Worm (Caenorhabditis elegans): Measurements from ENCODE around the gene ugt-64.
"Not testable (repeated sequence)": the region's sequence is repeated elsewhere in the genome, so short reads cannot be mapped to it uniquely, and the experiment has no call there.

Gene ugt-64

ce11 chrV:3506252-3506651, at the start of gene ugt-64:
ugt-64 (minus strand) TSS chrV:3506352.
- not testable (repeated sequence) for TF ChIP-seq him-1, W03F9.2, dao-5 (tag; optimal IDR thresholded peaks at IDR 0.05)

- TF ChIP-seq dao-5 (tag; optimal IDR thresholded peaks at IDR 0.05) (no peak), W03F9.2 (tag; optimal IDR thresholded peaks at IDR 0.05) (no peak), him-1 (tag; optimal IDR thresholded peaks at IDR 0.05) (no peak)
Observed at ce11 chrV:3554869-3555268, 48.7 kb upstream of the ugt-64 start, which contains the start of gene grl-29. grl-29 (minus strand) TSS chrV:3555236.

ce11 chrV:3552740-3553469, 46.8 kb upstream of the ugt-64 start, which contains the start of gene T24A6.20:
T24A6.20 (plus strand) TSS chrV:3553134.
- TF ChIP-seq him-1 (tag; optimal IDR thresholded peaks at IDR 0.05) (no peak), dao-5 (tag; optimal IDR thresholded peaks at IDR 0.05) (no peak), W03F9.2 (tag; optimal IDR thresholded peaks at IDR 0.05) (no peak)

ce11 chrV:3551765-3552164, 45.6 kb upstream of the ugt-64 start, which contains the start of gene grl-28:
grl-28 (minus strand) TSS chrV:3551865.
- TF ChIP-seq W03F9.2 (tag; optimal IDR thresholded peaks at IDR 0.05): no peak
- TF ChIP-seq him-1 (tag; optimal IDR thresholded peaks at IDR 0.05): no peak
- TF ChIP-seq dao-5 (tag; optimal IDR thresholded peaks at IDR 0.05): no peak

- TF ChIP-seq W03F9.2 (tag; optimal IDR thresholded peaks at IDR 0.05): no peak
- TF ChIP-seq dao-5 (tag; optimal IDR thresholded peaks at IDR 0.05): no peak
- no peak for TF ChIP-seq him-1 (tag; optimal IDR thresholded peaks at IDR 0.05)
Observed at ce11 chrV:3549553-3549952, 43.4 kb upstream of the ugt-64 start, which contains the start of gene sri-21. sri-21 (plus strand) TSS chrV:3549853.

ce11 chrV:3548798-3549197, 42.6 kb upstream of the ugt-64 start, which contains the start of gene srw-130:
srw-130 (minus strand) TSS chrV:3548898.
- no peak for TF ChIP-seq dao-5 (tag; optimal IDR thresholded peaks at IDR 0.05)
- TF ChIP-seq W03F9.2 (tag; optimal IDR thresholded peaks at IDR 0.05): no peak
- no peak for TF ChIP-seq him-1 (tag; optimal IDR thresholded peaks at IDR 0.05)

ce11 chrV:3546517-3546916, 40.4 kb upstream of the ugt-64 start, which contains the start of gene srbc-68:
srbc-68 (minus strand) TSS chrV:3546617.
- TF ChIP-seq him-1 (tag; optimal IDR thresholded peaks at IDR 0.05) (no peak), dao-5 (tag; optimal IDR thresholded peaks at IDR 0.05) (no peak), W03F9.2 (tag; optimal IDR thresholded peaks at IDR 0.05) (no peak)

- TF ChIP-seq dao-5 (tag; optimal IDR thresholded peaks at IDR 0.05) (no peak), W03F9.2 (tag; optimal IDR thresholded peaks at IDR 0.05) (no peak), him-1 (tag; optimal IDR thresholded peaks at IDR 0.05) (no peak)
Observed at ce11 chrV:3543344-3543743, 37.2 kb upstream of the ugt-64 start, which contains the start of gene nhr-222. nhr-222 (minus strand) TSS chrV:3543444.

- TF ChIP-seq him-1 (tag; optimal IDR thresholded peaks at IDR 0.05): no peak
Observed at ce11 chrV:3541117-3541516, 35.0 kb upstream of the ugt-64 start, which contains the start of gene srbc-67. srbc-67 (minus strand) TSS chrV:3541217.

ce11 chrV:3538307-3538706, 32.2 kb upstream of the ugt-64 start, which contains the start of gene nhr-93:
nhr-93 (minus strand) TSS chrV:3538407.
- no peak for TF ChIP-seq W03F9.2 (tag; optimal IDR thresholded peaks at IDR 0.05)
- no peak for TF ChIP-seq dao-5 (tag; optimal IDR thresholded peaks at IDR 0.05)
- no peak for TF ChIP-seq him-1 (tag; optimal IDR thresholded peaks at IDR 0.05)

- TF ChIP-seq dao-5 (tag; optimal IDR thresholded peaks at IDR 0.05): no peak
- no peak for TF ChIP-seq W03F9.2 (tag; optimal IDR thresholded peaks at IDR 0.05)
- no peak for TF ChIP-seq him-1 (tag; optimal IDR thresholded peaks at IDR 0.05)
Observed at ce11 chrV:3535260-3535659, 29.1 kb upstream of the ugt-64 start, which contains the start of gene nhr-221. nhr-221 (minus strand) TSS chrV:3535360.

- TF ChIP-seq W03F9.2 (tag; optimal IDR thresholded peaks at IDR 0.05) (no peak), dao-5 (tag; optimal IDR thresholded peaks at IDR 0.05) (no peak), him-1 (tag; optimal IDR thresholded peaks at IDR 0.05) (no peak)
Observed at ce11 chrV:3530403-3530802, 24.3 kb upstream of the ugt-64 start, which contains the start of gene srbc-66. srbc-66 (plus strand) TSS chrV:3530703.

- TF ChIP-seq him-1 (tag; optimal IDR thresholded peaks at IDR 0.05) (no peak), W03F9.2 (tag; optimal IDR thresholded peaks at IDR 0.05) (no peak), dao-5 (tag; optimal IDR thresholded peaks at IDR 0.05) (no peak)
Observed at ce11 chrV:3526882-3527281, 20.7 kb upstream of the ugt-64 start, which contains the start of gene str-260. str-260 (plus strand) TSS chrV:3527182.

ce11 chrV:3524970-3525369, 18.8 kb upstream of the ugt-64 start, which contains the start of gene T24A6.7:
T24A6.7 (plus strand) TSS chrV:3525270.
- no peak for TF ChIP-seq him-1 (tag; optimal IDR thresholded peaks at IDR 0.05)
- no peak for TF ChIP-seq dao-5 (tag; optimal IDR thresholded peaks at IDR 0.05)
- TF ChIP-seq W03F9.2 (tag; optimal IDR thresholded peaks at IDR 0.05): no peak

Measured in whole organism, L4/young adult.